Fruit fly (Drosophila melanogaster) whole organism, embryonic: ENCODE measurements around the gene Rpt4.

Experiments
- CG10321 ChIP-seq: fragments of 200-800 bp; sonication (Bioruptor generic); IDR thresholded peaks from 2 replicates; pipeline ENCODE4 v1.3.6; 2022; ENCODE audit warnings: missing biosample characterization, missing genetic modification characterization
- CG11504 ChIP-seq: fragments of 200-800 bp; sonication (Bioruptor generic); optimal IDR thresholded peaks from 3 replicates; lab custom pipeline; 2019; ENCODE audit warnings: missing biosample characterization, mild to moderate bottlenecking, missing genetic modification characterization, moderate library complexity
- CG1233 ChIP-seq: fragments of 200-800 bp; sonication (Bioruptor generic); optimal IDR thresholded peaks from 4 replicates; lab custom pipeline; 2018; ENCODE audit warnings: missing biosample characterization, mild to moderate bottlenecking, missing genetic modification characterization
- CG12391 ChIP-seq: fragments of 200-800 bp; sonication (Bioruptor generic); optimal IDR thresholded peaks from 3 replicates; lab custom pipeline; 2018; ENCODE audit warnings: missing biosample characterization, mild to moderate bottlenecking, missing genetic modification characterization, moderate library complexity
- CG13894 ChIP-seq: fragments of 200-800 bp; sonication (Bioruptor generic); optimal IDR thresholded peaks from 3 replicates; lab custom pipeline; 2018; ENCODE audit warnings: missing biosample characterization, mild to moderate bottlenecking, missing genetic modification characterization, moderate library complexity
- CG14667 ChIP-seq: fragments of 200-800 bp; sonication (Bioruptor generic); IDR thresholded peaks from 2 replicates; pipeline ENCODE4 v1.3.6; 2022; ENCODE audit warnings: missing biosample characterization, missing genetic modification characterization
- CG15269 ChIP-seq: fragments of 200-800 bp; sonication (Bioruptor generic); optimal IDR thresholded peaks from 2 replicates; lab custom pipeline; 2018; ENCODE audit warnings: missing biosample characterization, mild to moderate bottlenecking, missing genetic modification characterization, moderate library complexity
- CG17328 ChIP-seq: fragments of 200-800 bp; sonication (Bioruptor generic); IDR thresholded peaks from 2 replicates; pipeline ENCODE4 v1.3.6; 2022; ENCODE audit warnings: missing biosample characterization, missing genetic modification characterization
- CG17612 ChIP-seq: fragments of 200-800 bp; sonication (Bioruptor generic); IDR thresholded peaks from 2 replicates; pipeline ENCODE4 v1.3.6; 2022; ENCODE audit warnings: missing biosample characterization, missing genetic modification characterization
- CG17912 ChIP-seq: fragments of 200-800 bp; sonication (Bioruptor generic); optimal IDR thresholded peaks from 2 replicates; lab custom pipeline; 2018; ENCODE audit warnings: missing biosample characterization, mild to moderate bottlenecking, missing genetic modification characterization
- CG2116 ChIP-seq: fragments of 200-800 bp; sonication (Bioruptor generic); optimal IDR thresholded peaks from 3 replicates; lab custom pipeline; 2018; ENCODE audit warnings: missing biosample characterization, mild to moderate bottlenecking, missing genetic modification characterization
- CG2120 ChIP-seq: fragments of 200-800 bp; sonication (Bioruptor generic); optimal IDR thresholded peaks from 3 replicates; lab custom pipeline; 2016; ENCODE audit warnings: missing biosample characterization, missing genetic modification characterization
- CG2875 ChIP-seq: fragments of 200-800 bp; sonication (Bioruptor generic); optimal IDR thresholded peaks from 2 replicates; lab custom pipeline; 2017; ENCODE audit warnings: missing biosample characterization, mild to moderate bottlenecking, missing genetic modification characterization, missing genetic modification reagents
- CG33557 ChIP-seq: fragments of 200-800 bp; sonication (Bioruptor generic); optimal IDR thresholded peaks from 2 replicates; lab custom pipeline; 2019; ENCODE audit warnings: missing biosample characterization, mild to moderate bottlenecking, missing genetic modification characterization, moderate library complexity
- CG4328 ChIP-seq: fragments of 200-800 bp; sonication (Bioruptor generic); optimal IDR thresholded peaks from 3 replicates; lab custom pipeline; 2017; ENCODE audit warnings: missing biosample characterization, missing genetic modification reagents, missing genetic modification characterization
- CG4854 ChIP-seq: fragments of 200-800 bp; sonication (Bioruptor generic); optimal IDR thresholded peaks from 2 replicates; lab custom pipeline; 2016; ENCODE audit warnings: missing biosample characterization, missing genetic modification characterization, inconsistent platforms
- CG7928 ChIP-seq: fragments of 200-800 bp; sonication (Bioruptor generic); optimal IDR thresholded peaks from 2 replicates; lab custom pipeline; 2017; ENCODE audit warnings: missing biosample characterization, mild to moderate bottlenecking, missing genetic modification characterization
- Camta ChIP-seq: fragments of 200-800 bp; sonication (Bioruptor generic); optimal IDR thresholded peaks from 2 replicates; lab custom pipeline; 2016; ENCODE audit warnings: missing biosample characterization, missing genetic modification characterization
- D19B ChIP-seq: fragments of 200-800 bp; sonication (Bioruptor generic); optimal IDR thresholded peaks from 2 replicates; lab custom pipeline; 2017; ENCODE audit warnings: missing biosample characterization, mild to moderate bottlenecking, missing genetic modification characterization
- Elba2 ChIP-seq: fragments of 200-800 bp; sonication (Bioruptor generic); optimal IDR thresholded peaks from 3 replicates; lab custom pipeline; 2016; ENCODE audit warnings: missing biosample characterization, missing genetic modification characterization
- HLHmδ ChIP-seq: fragments of 200-800 bp; sonication (Bioruptor generic); optimal IDR thresholded peaks from 2 replicates; lab custom pipeline; 2018; ENCODE audit warnings: missing biosample characterization, mild to moderate bottlenecking, missing genetic modification characterization, moderate library complexity
- Hr51 ChIP-seq, 2 experiments: fragments of 200-800 bp; sonication (Bioruptor generic); optimal IDR thresholded peaks; 2 replicates in 1 of 2; 3 replicates in 1 of 2; lab custom pipeline; 2016 to 2018; ENCODE audit warnings: missing biosample characterization in 2 of 2, missing genetic modification characterization in 2 of 2, mild to moderate bottlenecking in 1 of 2, moderate library complexity in 1 of 2
- Med ChIP-seq: fragments of 200-800 bp; sonication (Bioruptor generic); peaks from one replicate; lab custom pipeline; 2016; ENCODE audit warnings: missing biosample characterization, missing genetic modification characterization, mild to moderate bottlenecking, inconsistent platforms, moderate library complexity
- Rx ChIP-seq: fragments of 200-800 bp; sonication (Bioruptor generic); IDR thresholded peaks from 2 replicates; pipeline ENCODE4 v1.3.6; 2022; ENCODE audit warnings: missing biosample characterization, missing genetic modification characterization
- Six4 ChIP-seq: fragments of 200-800 bp; sonication (Bioruptor generic); optimal IDR thresholded peaks from 2 replicates; lab custom pipeline; 2016; ENCODE audit warnings: missing biosample characterization, missing genetic modification characterization
- Ssrp ChIP-seq: fragments of 200-800 bp; sonication (Bioruptor generic); optimal IDR thresholded peaks from 2 replicates; lab custom pipeline; 2018; ENCODE audit warnings: missing biosample characterization, mild to moderate bottlenecking, missing genetic modification characterization, moderate library complexity
- Trl ChIP-seq, 3 experiments: fragments of >200 bp in 2 of 3; fragments of 200-800 bp in 1 of 3; sonication (Bioruptor generic) in 1 of 3; optimal IDR thresholded peaks; 2 replicates in 1 of 3; 3 replicates in 2 of 3; lab custom pipeline; 2016 to 2017; ENCODE audit warnings: missing biosample characterization in 1 of 3, missing genetic modification characterization in 1 of 3
- crc ChIP-seq: fragments of 200-800 bp; sonication (Bioruptor generic); optimal IDR thresholded peaks from 2 replicates; lab custom pipeline; 2016; ENCODE audit warnings: missing biosample characterization, missing genetic modification characterization
- crol ChIP-seq: fragments of 200-800 bp; sonication (Bioruptor generic); IDR thresholded peaks from 2 replicates; pipeline ENCODE4 v1.3.6; 2022; ENCODE audit warnings: missing biosample characterization, missing genetic modification characterization
- dati ChIP-seq: fragments of 200-800 bp; sonication (Bioruptor generic); IDR thresholded peaks from 2 replicates; pipeline ENCODE4 v1.3.6; 2022; ENCODE audit warnings: missing biosample characterization, missing genetic modification characterization
- gce ChIP-seq: fragments of 200-800 bp; sonication (Bioruptor generic); IDR thresholded peaks from 3 replicates; pipeline ENCODE4 v1.3.6; 2022; ENCODE audit warnings: missing biosample characterization, missing genetic modification characterization
- hbn ChIP-seq: fragments of 200-800 bp; sonication (Bioruptor generic); IDR thresholded peaks from 2 replicates; pipeline ENCODE4 v1.3.6; 2022; ENCODE audit warnings: missing biosample characterization, missing genetic modification characterization; ENCODE audit not compliant: partially characterized antibody
- hth ChIP-seq: fragments of >200 bp; optimal IDR thresholded peaks from 2 replicates; lab custom pipeline; 2017; ENCODE audit warnings: inconsistent platforms
- klu ChIP-seq: fragments of 200-800 bp; sonication (Bioruptor generic); IDR thresholded peaks from 2 replicates; pipeline ENCODE4 v1.3.6; 2022; ENCODE audit warnings: missing biosample characterization, missing genetic modification characterization
- mld ChIP-seq: fragments of 200-800 bp; sonication (Bioruptor generic); IDR thresholded peaks from 3 replicates; pipeline ENCODE4 v1.3.6; 2022; ENCODE audit warnings: missing biosample characterization, missing genetic modification characterization; ENCODE audit not compliant: partially characterized antibody
- nmo ChIP-seq: fragments of 200-800 bp; sonication (Bioruptor generic); optimal IDR thresholded peaks from 2 replicates; lab custom pipeline; 2018; ENCODE audit warnings: missing biosample characterization, mild to moderate bottlenecking, missing genetic modification characterization, moderate library complexity
- ro ChIP-seq: fragments of 200-800 bp; sonication (Bioruptor generic); IDR thresholded peaks from 2 replicates; pipeline ENCODE4 v1.3.6; 2022; ENCODE audit warnings: missing biosample characterization, missing genetic modification characterization
- salm ChIP-seq: fragments of 200-800 bp; sonication (Bioruptor generic); optimal IDR thresholded peaks from 2 replicates; lab custom pipeline; 2018; ENCODE audit warnings: missing biosample characterization, mild to moderate bottlenecking, missing genetic modification characterization
- sens ChIP-seq: fragments of 200-800 bp; sonication (Bioruptor generic); peaks from one replicate; lab custom pipeline; 2016; ENCODE audit warnings: missing biosample characterization, missing genetic modification characterization
- slbo ChIP-seq: fragments of 200-800 bp; sonication (Bioruptor generic); IDR thresholded peaks from 2 replicates; pipeline ENCODE4 v1.3.6; 2022; ENCODE audit warnings: missing biosample characterization, missing genetic modification characterization
- sr ChIP-seq: fragments of 200-800 bp; sonication (Bioruptor generic); IDR thresholded peaks from 3 replicates; pipeline ENCODE4 v1.3.6; 2022; ENCODE audit warnings: missing biosample characterization, missing genetic modification characterization
- ttk ChIP-seq: fragments of 200-800 bp; sonication (Bioruptor generic); IDR thresholded peaks from 2 replicates; pipeline ENCODE4 v2.1.2; 2022; ENCODE audit warnings: missing biosample characterization, missing genetic modification characterization
- vvl ChIP-seq: fragments of 200-800 bp; sonication (Bioruptor generic); IDR thresholded peaks from 2 replicates; pipeline ENCODE4 v1.3.6; 2022; ENCODE audit warnings: missing biosample characterization, missing genetic modification characterization

Rpt4 gene

DNA sequence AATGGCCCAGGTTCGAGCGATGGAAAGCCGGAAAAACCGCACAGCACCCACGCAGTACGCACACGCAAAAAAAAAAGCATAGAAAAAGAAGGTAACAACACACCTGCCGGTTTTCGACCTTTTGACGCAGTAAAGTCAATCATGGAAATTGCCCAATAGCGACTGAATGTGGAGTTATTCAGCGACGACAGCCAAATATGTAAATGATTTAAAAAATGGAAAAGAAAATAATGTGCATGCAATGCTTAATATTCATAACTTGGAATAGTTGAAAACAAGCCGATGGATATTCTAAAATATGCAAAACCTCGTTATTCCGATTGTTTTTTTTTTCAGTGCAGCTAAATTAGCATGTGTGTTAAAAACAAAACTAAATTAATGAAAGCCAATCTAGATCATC, 12.2 kb upstream of the Rpt4 start:
- TF ChIP-seq CG15269 (peak; percentile 2), Hr51 (GFP tag; optimal IDR thresholded peaks at IDR 0.05; lab: Kevin White, UChicago) (peak in 1 of 2 experiments; percentile 20), CG2116 (GFP tag; lab: Kevin White, UChicago) (no peak), CG17912 (GFP tag; lab: Kevin White, UChicago) (no peak), dati (GFP tag; lab: Robert Waterston, UW) (no peak), Camta (no peak), CG33557 (GFP tag; lab: Kevin White, UChicago) (no peak), sens (GFP tag; lab: Kevin White, UChicago) (no peak), Six4 (no peak), CG14667 (GFP tag; lab: Robert Waterston, UW) (no peak), CG13894 (tag; lab: Kevin White, UChicago) (no peak), hbn (GFP tag; lab: Robert Waterston, UW) (no peak), salm (tag; lab: Kevin White, UChicago) (no peak), gce (GFP tag; lab: Robert Waterston, UW) (no peak), HLHmδ (GFP tag; lab: Kevin White, UChicago) (no peak), CG17328 (GFP tag; lab: Robert Waterston, UW) (no peak), ttk (GFP tag; lab: Robert Waterston, UW) (no peak), CG7928 (GFP tag; lab: Kevin White, UChicago) (no peak), CG4328 (GFP tag; lab: Kevin White, UChicago) (no peak), ro (GFP tag; lab: Robert Waterston, UW) (no peak), vvl (GFP tag; lab: Robert Waterston, UW) (peak; percentile 22; the same call in 1 of the 2 replicates), CG4854 (GFP tag; lab: Kevin White, UChicago) (no peak), CG10321 (GFP tag; lab: Robert Waterston, UW) (no peak), klu (GFP tag; lab: Robert Waterston, UW) (no peak), nmo (GFP tag; lab: Kevin White, UChicago) (no peak), mld (GFP tag; lab: Robert Waterston, UW) (no peak), CG2875 (no peak), crol (no peak), crc (no peak), CG11504 (tag; lab: Kevin White, UChicago) (peak; percentile 29), sr (GFP tag; lab: Robert Waterston, UW) (peak; percentile 54; the same call in 1 of the 3 replicates), Ssrp (no peak), CG17612 (GFP tag; lab: Robert Waterston, UW) (no peak), CG12391 (tag; lab: Kevin White, UChicago) (peak; percentile 3), CG1233 (GFP tag; lab: Kevin White, UChicago) (no peak), Med (GFP tag; lab: Kevin White, UChicago) (peak; percentile 37), slbo (GFP tag; lab: Robert Waterston, UW) (no peak), D19B (GFP tag; lab: Kevin White, UChicago) (no peak), Rx (GFP tag; lab: Robert Waterston, UW) (no peak), CG2120 (GFP tag; lab: Kevin White, UChicago) (peak; percentile 20), Elba2 (GFP tag; lab: Kevin White, UChicago) (no peak), hth (lab: Kevin White, UChicago) (no peak), Trl (optimal IDR thresholded peaks at IDR 0.05; lab: Kevin White, UChicago) (no peak), Trl (GFP tag; optimal IDR thresholded peaks at IDR 0.05; lab: Kevin White, UChicago) (no peak)
